Worm (Caenorhabditis elegans) whole organism, L3 larva: ENCODE results near the gene srx-118.
A peak's percentile ranks its signal among the peaks of the same experiment; 100 is the strongest.

ENCODE experiments used
- ZK546.5 ChIP-seq: sonication (generic microtip); optimal IDR thresholded peaks from 2 replicates; lab custom pipeline; 2017; ENCODE audit warnings: missing biosample characterization, missing genetic modification characterization
- aly-2 ChIP-seq: fragments of 150-350 bp; optimal IDR thresholded peaks from 2 replicates; lab custom pipeline; 2014; ENCODE audit warnings: missing biosample characterization, missing genetic modification characterization
- ama-1 ChIP-seq: fragments of 150-350 bp; optimal IDR thresholded peaks from 2 replicates; lab custom pipeline; 2018
- ceh-16 ChIP-seq: sonication (generic microtip); optimal IDR thresholded peaks from 2 replicates; lab custom pipeline; 2017; ENCODE audit warnings: missing biosample characterization, missing genetic modification characterization
- ceh-28 ChIP-seq: fragments of 150-350 bp; optimal IDR thresholded peaks from 2 replicates; lab custom pipeline; 2014; ENCODE audit warnings: missing biosample characterization, missing genetic modification reagents, missing genetic modification characterization
- ceh-82 ChIP-seq: fragments of 150-350 bp; optimal IDR thresholded peaks from 2 replicates; lab custom pipeline; 2014; ENCODE audit warnings: missing biosample characterization, missing genetic modification characterization
- ceh-9 ChIP-seq: sonication (generic microtip); optimal IDR thresholded peaks from 2 replicates; lab custom pipeline; 2018; ENCODE audit warnings: missing biosample characterization, missing genetic modification characterization
- egl-5 ChIP-seq: fragments of 150-350 bp; optimal IDR thresholded peaks from 2 replicates; lab custom pipeline; 2017; ENCODE audit warnings: missing biosample characterization, missing genetic modification reagents, missing genetic modification characterization, inconsistent platforms
- elt-2 ChIP-seq: sonication (generic microtip); optimal IDR thresholded peaks from 2 replicates; lab custom pipeline; 2016; ENCODE audit warnings: missing genetic modification reagents, mild to moderate bottlenecking, missing genetic modification characterization, missing compliant biosample characterization
- elt-3 ChIP-seq, 3 experiments: fragments of 150-350 bp in 1 of 3; sonication (generic microtip) in 2 of 3; optimal IDR thresholded peaks; 2 replicates in 2 of 3; 4 replicates in 1 of 3; lab custom pipeline; 2014 to 2017; ENCODE audit warnings: missing biosample characterization in 3 of 3, missing genetic modification characterization in 3 of 3
- eor-1 ChIP-seq, 2 experiments: fragments of 150-350 bp; optimal IDR thresholded peaks; 2 replicates each; lab custom pipeline; 2014 to 2018; ENCODE audit warnings: missing biosample characterization in 2 of 2, missing genetic modification characterization in 2 of 2
- fkh-10 ChIP-seq: sonication (generic microtip); optimal IDR thresholded peaks from 2 replicates; lab custom pipeline; 2017; ENCODE audit warnings: missing biosample characterization, missing genetic modification reagents, missing genetic modification characterization
- fkh-2 ChIP-seq: fragments of 150-350 bp; optimal IDR thresholded peaks from 2 replicates; lab custom pipeline; 2014; ENCODE audit warnings: missing biosample characterization, missing genetic modification reagents, missing genetic modification characterization
- hmg-11 ChIP-seq: sonication (generic microtip); optimal IDR thresholded peaks from 2 replicates; lab custom pipeline; 2016; ENCODE audit warnings: missing genetic modification characterization, missing compliant biosample characterization
- jun-1 ChIP-seq: fragments of 150-350 bp; optimal IDR thresholded peaks from 2 replicates; lab custom pipeline; 2014; ENCODE audit warnings: missing biosample characterization, missing genetic modification reagents, missing genetic modification characterization
- lin-15B ChIP-seq: fragments of 150-350 bp; optimal IDR thresholded peaks from 2 replicates; lab custom pipeline; 2014; ENCODE audit warnings: missing biosample characterization, missing genetic modification characterization
- lsy-12 ChIP-seq: sonication (generic microtip); optimal IDR thresholded peaks from 2 replicates; lab custom pipeline; 2016; ENCODE audit warnings: mild to moderate bottlenecking, missing genetic modification characterization, missing compliant biosample characterization
- mml-1 ChIP-seq: fragments of 150-350 bp; sonication (generic microtip); optimal IDR thresholded peaks from 3 replicates; lab custom pipeline; 2014; ENCODE audit warnings: missing biosample characterization, missing genetic modification characterization
- nfya-1 ChIP-seq: sonication (generic microtip); optimal IDR thresholded peaks from 2 replicates; lab custom pipeline; 2017; ENCODE audit warnings: missing genetic modification characterization, mild to moderate bottlenecking, missing compliant biosample characterization, antibody characterized with exemption, moderate library complexity; ENCODE audit not compliant: insufficient read depth
- nhr-11 ChIP-seq: fragments of 150-350 bp; optimal IDR thresholded peaks from 2 replicates; lab custom pipeline; 2014; ENCODE audit warnings: missing biosample characterization, missing genetic modification characterization
- nhr-23 ChIP-seq: fragments of 150-350 bp; optimal IDR thresholded peaks from 2 replicates; lab custom pipeline; 2014; ENCODE audit warnings: missing biosample characterization, missing genetic modification reagents, missing genetic modification characterization
- nhr-237 ChIP-seq: fragments of 150-350 bp; optimal IDR thresholded peaks from 2 replicates; lab custom pipeline; 2014; ENCODE audit warnings: missing biosample characterization, missing genetic modification characterization
- nhr-28 ChIP-seq: fragments of 150-350 bp; optimal IDR thresholded peaks from 2 replicates; lab custom pipeline; 2014; ENCODE audit warnings: missing biosample characterization, missing genetic modification characterization
- nhr-67 ChIP-seq: fragments of 150-350 bp; optimal IDR thresholded peaks from 2 replicates; lab custom pipeline; 2014; ENCODE audit warnings: missing biosample characterization, missing genetic modification characterization
- nhr-76 ChIP-seq: fragments of 150-350 bp; sonication (generic microtip); optimal IDR thresholded peaks from 5 replicates; lab custom pipeline; 2014; ENCODE audit warnings: missing biosample characterization, missing genetic modification characterization
- nhr-77 ChIP-seq: fragments of 150-350 bp; optimal IDR thresholded peaks from 2 replicates; lab custom pipeline; 2014; ENCODE audit warnings: missing biosample characterization, missing genetic modification characterization
- pha-4 ChIP-seq: fragments of 150-350 bp; optimal IDR thresholded peaks from 2 replicates; lab custom pipeline; 2014; ENCODE audit warnings: missing biosample characterization, missing genetic modification reagents, missing genetic modification characterization
- pqm-1 ChIP-seq: fragments of 150-350 bp; optimal IDR thresholded peaks from 2 replicates; lab custom pipeline; 2017; ENCODE audit warnings: missing biosample characterization, missing genetic modification characterization, inconsistent platforms
- sea-2 ChIP-seq: fragments of 150-350 bp; sonication (generic microtip); optimal IDR thresholded peaks from 4 replicates; lab custom pipeline; 2014; ENCODE audit warnings: missing biosample characterization, missing genetic modification reagents, missing genetic modification characterization
- snpc-4 ChIP-seq: fragments of 150-350 bp; optimal IDR thresholded peaks from 2 replicates; lab custom pipeline; 2014; ENCODE audit warnings: missing biosample characterization, missing genetic modification characterization
- tbx-2 ChIP-seq: sonication (generic microtip); optimal IDR thresholded peaks from 2 replicates; lab custom pipeline; 2016; ENCODE audit warnings: mild to moderate bottlenecking, missing genetic modification characterization, missing compliant biosample characterization
- unc-62 ChIP-seq: fragments of 150-350 bp; sonication (generic microtip); optimal IDR thresholded peaks from 4 replicates; lab custom pipeline; 2014; ENCODE audit warnings: missing biosample characterization, missing genetic modification reagents, missing genetic modification characterization
- zag-1 ChIP-seq: fragments of 150-350 bp; optimal IDR thresholded peaks from 2 replicates; lab custom pipeline; 2014; ENCODE audit warnings: missing biosample characterization, missing genetic modification characterization
- ztf-11 ChIP-seq: fragments of 150-350 bp; optimal IDR thresholded peaks from 2 replicates; lab custom pipeline; 2014; ENCODE audit warnings: missing biosample characterization, missing genetic modification characterization
- ztf-4 ChIP-seq: fragments of 150-350 bp; optimal IDR thresholded peaks from 2 replicates; lab custom pipeline; 2014; ENCODE audit warnings: missing biosample characterization, missing genetic modification characterization

Gene srx-118

DNA sequence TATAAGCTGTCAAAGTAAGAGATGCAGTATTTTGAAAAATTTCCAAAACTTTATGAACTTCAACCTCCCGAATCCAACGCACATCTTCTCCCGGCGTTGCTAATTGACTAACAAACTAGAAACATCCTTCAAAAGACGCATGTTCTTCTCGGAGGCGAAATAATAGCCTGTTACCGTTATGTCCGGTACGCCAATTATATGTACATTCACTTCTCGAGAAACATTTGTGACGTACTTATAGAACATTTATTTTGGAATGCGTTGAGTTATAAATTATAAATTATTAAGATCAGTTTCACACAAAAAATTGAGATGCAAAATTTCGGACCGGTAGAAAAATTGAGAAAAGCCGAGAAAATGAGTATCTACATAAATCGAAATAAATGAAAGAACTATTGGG lies 28.6 kb upstream of the srx-118 start, which contains the start of gene T21B4.3:
TSS of gene T21B4.3 (minus strand) at position 101 of the 400 bp plus-strand sequence.
- TF ChIP-seq nhr-28 = no peak
- no peak for TF ChIP-seq nhr-67
- TF ChIP-seq egl-5 = no peak
- no peak for TF ChIP-seq ceh-16 (tag; lab: Kevin White, UChicago)
- TF ChIP-seq ZK546.5 = no peak
- no peak for TF ChIP-seq unc-62 (GFP tag; lab: Kevin White, UChicago)
- TF ChIP-seq ceh-9 (tag; lab: Kevin White, UChicago) = no peak
- no peak for TF ChIP-seq sea-2 (GFP tag; lab: Kevin White, UChicago)
- no peak for TF ChIP-seq snpc-4 (tag; lab: Kevin White, UChicago)
- no peak for TF ChIP-seq ama-1 (lab: Kevin White, UChicago)
- TF ChIP-seq nhr-237 (tag; lab: Kevin White, UChicago) = no peak
- TF ChIP-seq tbx-2 (tag; lab: Kevin White, UChicago) = no peak
- TF ChIP-seq fkh-10 (GFP tag; lab: Kevin White, UChicago) = no peak
- no peak for TF ChIP-seq jun-1 (tag; lab: Kevin White, UChicago)

DNA sequence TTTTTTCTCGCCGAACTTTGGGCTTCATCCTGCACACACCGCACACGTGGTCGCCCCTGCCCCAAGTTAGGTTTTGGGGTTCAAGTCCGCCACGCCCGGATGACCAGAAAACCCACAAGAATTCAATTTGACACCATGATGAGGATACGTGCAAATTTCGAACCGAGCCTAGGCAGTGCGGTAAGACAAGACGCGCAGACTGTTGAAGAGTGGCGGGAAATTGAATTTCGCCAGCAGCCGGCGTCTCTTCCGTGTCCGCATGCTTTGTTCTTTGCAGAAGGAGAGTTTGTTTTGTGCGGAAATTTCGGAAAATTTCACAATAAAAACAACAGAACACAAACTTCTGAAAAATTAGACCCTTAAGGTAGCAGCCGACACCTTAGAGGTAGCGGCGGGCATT lies 25.7 kb upstream of the srx-118 start:
- TF ChIP-seq ztf-11 (tag; lab: Kevin White, UChicago) = no peak
- peak; percentile 2 for TF ChIP-seq fkh-10 (GFP tag; lab: Kevin White, UChicago)

DNA sequence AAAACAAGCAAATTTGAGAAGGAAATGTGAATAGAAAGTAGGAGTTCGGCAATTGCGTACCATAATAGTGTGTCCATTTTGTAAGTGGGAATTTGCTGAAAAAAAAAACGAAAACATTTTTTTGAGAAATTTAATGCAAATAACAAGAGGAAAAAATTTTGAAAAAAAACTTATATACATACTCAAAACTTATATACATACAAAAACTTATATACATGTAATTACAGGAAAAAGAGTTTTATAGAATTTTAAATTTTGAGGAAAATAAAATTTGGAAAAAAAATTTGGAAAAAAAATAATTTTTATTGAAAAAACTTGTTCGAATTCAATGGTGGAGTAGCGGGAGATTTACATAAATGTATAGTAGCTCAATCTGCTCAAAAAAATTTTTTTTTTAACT lies 22.8 kb upstream of the srx-118 start, which contains the start of gene ador-1:
TSS of gene ador-1 (minus strand) at position 101 of the 400 bp plus-strand sequence.
- no peak for TF ChIP-seq elt-2
- TF ChIP-seq unc-62 (GFP tag; lab: Kevin White, UChicago) = no peak
- no peak for TF ChIP-seq nhr-76 (tag; lab: Kevin White, UChicago)
- no peak for TF ChIP-seq nhr-23 (tag; lab: Kevin White, UChicago)
- TF ChIP-seq lsy-12 = no peak
- TF ChIP-seq zag-1 (tag; lab: Kevin White, UChicago) = no peak
- TF ChIP-seq egl-5 = no peak
- TF ChIP-seq fkh-2 (tag; lab: Kevin White, UChicago) = no peak
- TF ChIP-seq nhr-28 = no peak
- no peak for TF ChIP-seq jun-1 (tag; lab: Kevin White, UChicago)
- no peak for TF ChIP-seq ceh-82 (tag; lab: Kevin White, UChicago)

DNA sequence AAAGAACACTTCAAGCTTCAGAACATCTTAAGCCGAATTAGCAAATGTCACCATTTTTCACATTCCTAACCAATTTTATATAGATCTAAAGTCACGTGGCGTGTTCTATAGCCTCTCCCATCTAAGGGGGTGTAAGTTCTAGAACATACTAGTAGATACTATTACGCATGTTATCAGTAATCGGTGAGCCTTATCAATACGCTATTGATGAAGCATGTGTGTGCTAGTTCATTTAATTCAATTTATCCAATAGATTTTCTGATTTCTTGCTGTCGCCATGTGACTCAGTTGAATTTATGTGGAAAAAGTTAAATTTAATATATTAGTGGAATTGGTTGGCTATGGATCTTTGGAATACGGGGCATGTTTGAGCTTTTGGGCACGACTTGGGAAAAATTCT lies 19.1 kb upstream of the srx-118 start:
- TF ChIP-seq ztf-4 (no peak), nhr-11 (tag; lab: Kevin White, UChicago) (peak; percentile 10), nhr-28 (no peak)

DNA sequence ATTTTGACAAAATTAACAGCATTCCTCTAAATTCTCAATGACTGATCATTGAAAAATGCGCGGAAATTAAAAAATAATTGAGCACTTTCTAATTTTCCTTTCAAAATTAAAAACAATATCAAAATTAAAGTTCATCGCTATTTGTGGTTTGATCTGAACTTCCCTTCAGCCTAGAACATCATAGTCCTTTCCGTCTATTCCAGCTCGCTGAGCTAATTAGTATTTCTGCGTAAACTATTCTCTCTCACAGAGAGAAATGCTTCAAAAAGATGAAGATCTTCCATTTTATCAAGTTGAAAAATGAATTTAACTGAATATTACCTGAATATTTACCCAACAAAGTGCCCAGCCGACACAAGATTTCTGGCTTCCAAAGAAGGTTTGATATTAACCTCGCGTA lies 18.6 kb upstream of the srx-118 start, which contains the start of gene srh-68:
TSS of gene srh-68 (plus strand) at position 301 of the 400 bp plus-strand sequence.
- TF ChIP-seq elt-2 = no peak
- TF ChIP-seq nhr-77 (tag; lab: Kevin White, UChicago) = no peak
- TF ChIP-seq nhr-11 (tag; lab: Kevin White, UChicago) = no peak
- no peak for TF ChIP-seq zag-1 (tag; lab: Kevin White, UChicago)
- TF ChIP-seq pha-4 (tag; lab: Kevin White, UChicago) = no peak
- TF ChIP-seq mml-1 (tag; lab: Kevin White, UChicago) = no peak
- no peak for TF ChIP-seq nhr-67
- no peak for TF ChIP-seq nfya-1 (tag; lab: Kevin White, UChicago)
- TF ChIP-seq lin-15B = no peak
- TF ChIP-seq egl-5 = no peak
- TF ChIP-seq eor-1 (tag; optimal IDR thresholded peaks at IDR 0.05; lab: Kevin White, UChicago) = no peak
- no peak for TF ChIP-seq jun-1 (tag; lab: Kevin White, UChicago)
- TF ChIP-seq aly-2 = no peak
- no peak for TF ChIP-seq nhr-23 (tag; lab: Kevin White, UChicago)
- TF ChIP-seq ZK546.5 = no peak
- TF ChIP-seq tbx-2 (tag; lab: Kevin White, UChicago) = no peak
- TF ChIP-seq pqm-1 (tag; lab: Kevin White, UChicago) = no peak
- no peak for TF ChIP-seq ceh-28 (tag; lab: Kevin White, UChicago)
- TF ChIP-seq hmg-11 (tag; lab: Kevin White, UChicago) = no peak
- TF ChIP-seq elt-3 (tag; optimal IDR thresholded peaks at IDR 0.05; lab: Kevin White, UChicago) = no peak
